Fruit fly (Drosophila melanogaster) S2 (cell line): ENCODE results near the gene Dscam3.

Experiments used
- CG8478 ChIP-seq: fragments of >200 bp; optimal IDR thresholded peaks from 2 replicates; lab custom pipeline; 2018
- CTCF ChIP-seq, 2 experiments: fragments of >200 bp; optimal IDR thresholded peaks; 2 replicates each; lab custom pipeline; 2018

The Dscam3 gene

DNA sequence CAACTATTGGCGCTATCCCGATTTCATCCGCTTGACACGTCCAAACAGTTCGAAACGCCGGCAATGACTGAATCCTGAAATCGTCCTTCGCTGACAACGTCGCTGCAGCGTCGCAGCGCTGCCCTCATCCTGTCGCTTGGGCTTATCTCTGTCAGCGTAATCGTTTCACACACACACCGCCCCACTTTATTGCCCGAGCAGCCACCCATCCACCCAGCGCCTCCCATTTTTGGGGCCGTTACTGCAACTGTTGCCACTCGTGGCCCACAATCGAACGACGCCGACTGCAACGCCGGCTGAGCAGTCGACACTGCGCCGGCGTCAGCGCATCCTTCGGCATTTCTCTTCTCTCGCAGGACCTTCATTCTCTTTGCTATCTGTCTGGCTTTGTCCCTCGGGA, at the start of gene Dscam3:
Gene Dscam3, minus strand, starts transcription at position 69 of the 400 bp plus-strand sequence.
- no peak for TF ChIP-seq CTCF (optimal IDR thresholded peaks at IDR 0.05; lab: Kevin White, UChicago)
- TF ChIP-seq CG8478 (lab: Kevin White, UChicago): no peak

dm6 chr3R:17550827-17551468, 45.5 kb upstream of the Dscam3 start:
- no peak for TF ChIP-seq CTCF (optimal IDR thresholded peaks at IDR 0.05; lab: Kevin White, UChicago)
- no peak for TF ChIP-seq CG8478 (lab: Kevin White, UChicago)

- TF ChIP-seq CTCF (optimal IDR thresholded peaks at IDR 0.05; lab: Kevin White, UChicago) (no peak), CG8478 (lab: Kevin White, UChicago) (no peak)
These were observed 44.5 kb upstream of the Dscam3 start for dm6 chr3R:17549985-17550384.

DNA sequence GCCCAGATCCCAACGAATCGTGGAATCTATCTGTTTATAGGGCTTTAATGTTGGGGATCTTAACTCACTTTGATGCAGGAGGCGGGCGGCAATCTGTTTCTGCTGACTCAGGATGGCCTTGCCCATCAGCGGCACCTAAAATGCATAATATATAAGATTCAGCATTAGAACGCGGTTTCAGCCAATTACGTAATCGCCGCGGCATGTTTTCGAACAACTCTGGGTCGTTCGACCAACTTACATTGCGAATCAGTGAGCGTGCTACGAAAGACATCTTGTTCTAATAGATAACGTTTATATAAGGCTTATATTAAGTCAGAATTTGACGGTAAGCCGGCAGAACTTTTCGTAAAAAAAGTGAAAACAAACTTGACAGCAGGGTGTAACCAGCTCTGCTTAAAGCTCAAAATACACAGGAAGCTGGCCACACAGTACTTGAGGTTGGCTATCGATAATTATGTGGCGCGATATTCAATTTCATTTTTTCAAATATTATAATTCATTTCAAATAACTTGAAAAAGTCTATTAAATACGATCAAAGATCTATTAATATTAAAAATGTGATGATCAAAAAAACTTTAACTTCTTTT, 40.7 kb upstream of the Dscam3 start, which contains the start of gene Prx3:
Gene Prx3, minus strand, starts transcription at position 417 of the 591 bp plus-strand sequence.
- TF ChIP-seq CG8478 (lab: Kevin White, UChicago): no peak
- TF ChIP-seq CTCF (optimal IDR thresholded peaks at IDR 0.05; lab: Kevin White, UChicago): no peak

DNA sequence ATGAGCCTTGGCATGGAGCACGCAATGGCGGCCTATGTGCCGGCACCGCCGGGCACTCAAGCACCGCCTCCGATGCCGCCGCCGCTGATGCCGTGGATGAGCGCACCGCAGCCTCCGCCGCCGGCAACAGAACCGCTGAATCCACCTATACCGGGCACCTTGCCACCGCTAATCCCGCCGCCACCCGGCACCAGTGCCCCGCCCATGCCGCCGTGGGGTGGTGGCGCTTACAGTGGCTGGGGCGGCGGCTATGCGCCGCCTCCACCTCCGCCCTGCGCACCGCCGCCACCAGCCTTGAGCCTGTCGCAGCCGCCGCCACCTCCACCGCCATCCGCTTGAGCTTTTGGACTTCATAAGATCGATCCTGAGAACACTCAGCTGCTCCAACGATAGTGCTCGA, 39.1 kb upstream of the Dscam3 start:
- TF ChIP-seq CTCF (optimal IDR thresholded peaks at IDR 0.05; lab: Kevin White, UChicago): no peak
- no peak for TF ChIP-seq CG8478 (lab: Kevin White, UChicago)

DNA sequence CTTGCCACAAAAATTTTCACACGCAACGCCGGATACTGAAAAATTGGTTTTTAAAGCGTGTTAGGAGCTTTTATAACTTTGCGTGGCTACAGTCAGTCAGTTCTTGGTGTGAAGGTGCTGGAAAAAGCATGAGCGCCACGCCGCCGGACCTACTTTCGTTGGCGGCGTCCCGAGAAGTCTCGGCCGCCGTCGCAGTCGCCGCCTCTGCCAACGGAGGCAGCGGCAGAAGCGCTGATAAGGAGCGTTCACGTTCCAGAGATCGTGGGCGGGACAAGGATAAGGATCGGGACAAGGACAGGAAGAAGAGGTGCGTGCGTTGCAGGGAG, 35.0 kb upstream of the Dscam3 start:
- no peak for TF ChIP-seq CG8478 (lab: Kevin White, UChicago)
- no peak for TF ChIP-seq CTCF (optimal IDR thresholded peaks at IDR 0.05; lab: Kevin White, UChicago)

- TF ChIP-seq CG8478 (lab: Kevin White, UChicago) (no peak), CTCF (optimal IDR thresholded peaks at IDR 0.05; lab: Kevin White, UChicago) (no peak)
These were observed 34.5 kb upstream of the Dscam3 start, which contains the start of gene SF1 for dm6 chr3R:17539789-17540496. TSS of gene SF1 (plus strand) at chr3R:17540421.

DNA sequence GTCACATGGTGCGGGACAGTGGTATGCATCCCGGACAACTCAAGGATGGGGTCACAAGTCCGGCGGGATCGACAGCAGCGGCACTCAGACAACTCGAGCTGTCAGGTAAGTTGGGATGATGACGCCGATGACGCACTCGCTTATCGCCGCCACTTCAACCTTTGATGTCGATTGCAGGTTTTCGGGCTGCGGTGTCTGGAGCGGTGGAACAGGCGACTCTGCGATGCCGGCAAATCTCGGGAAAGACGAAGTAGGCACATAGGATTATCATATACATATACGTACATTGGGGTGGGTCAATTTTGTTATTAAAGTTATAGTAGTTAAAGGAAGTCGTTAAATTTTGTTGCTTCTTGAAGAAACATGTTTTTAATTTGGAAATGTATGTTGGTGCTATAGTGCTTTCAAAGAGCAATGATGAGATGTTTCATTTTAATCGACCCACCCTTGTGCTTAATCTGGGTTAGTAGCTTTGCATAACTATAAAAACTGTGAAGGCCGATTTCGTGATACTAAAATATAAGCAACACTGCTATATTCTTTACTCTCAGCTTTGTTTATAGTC, 31.2 kb upstream of the Dscam3 start:
- TF ChIP-seq CG8478 (lab: Kevin White, UChicago): no peak
- TF ChIP-seq CTCF (optimal IDR thresholded peaks at IDR 0.05; lab: Kevin White, UChicago): no peak

DNA sequence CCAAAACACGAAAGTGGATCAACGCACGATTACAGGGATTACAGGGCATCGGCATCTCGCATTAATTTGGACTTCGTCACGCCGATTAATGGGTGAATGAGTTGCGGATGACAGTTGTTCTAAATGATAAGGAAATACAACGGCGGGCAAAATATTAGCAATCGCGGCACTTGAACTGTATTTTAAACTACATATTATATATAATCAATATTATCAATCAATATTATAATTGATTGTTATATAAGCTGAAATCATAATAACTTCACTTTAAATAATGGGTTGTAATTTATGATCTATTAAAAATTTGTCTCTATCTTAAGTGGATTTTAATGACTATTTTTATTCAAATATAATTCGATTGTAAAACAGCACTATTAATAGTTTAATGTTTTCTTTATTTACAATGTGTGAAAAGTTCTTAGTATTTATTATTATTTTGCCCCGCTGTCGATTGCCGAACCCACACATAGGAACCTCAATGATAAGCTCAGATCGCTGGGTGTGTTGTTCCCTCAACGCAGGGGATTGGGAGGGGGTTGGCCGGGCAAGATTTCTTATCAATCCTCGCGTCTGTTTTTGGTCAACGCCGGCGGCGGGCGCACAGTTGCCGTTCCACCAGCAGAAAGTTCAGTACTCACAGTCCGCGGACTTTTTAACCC, 29.8 kb upstream of the Dscam3 start:
- TF ChIP-seq CTCF (optimal IDR thresholded peaks at IDR 0.05; lab: Kevin White, UChicago) (no peak), CG8478 (lab: Kevin White, UChicago) (no peak)

DNA sequence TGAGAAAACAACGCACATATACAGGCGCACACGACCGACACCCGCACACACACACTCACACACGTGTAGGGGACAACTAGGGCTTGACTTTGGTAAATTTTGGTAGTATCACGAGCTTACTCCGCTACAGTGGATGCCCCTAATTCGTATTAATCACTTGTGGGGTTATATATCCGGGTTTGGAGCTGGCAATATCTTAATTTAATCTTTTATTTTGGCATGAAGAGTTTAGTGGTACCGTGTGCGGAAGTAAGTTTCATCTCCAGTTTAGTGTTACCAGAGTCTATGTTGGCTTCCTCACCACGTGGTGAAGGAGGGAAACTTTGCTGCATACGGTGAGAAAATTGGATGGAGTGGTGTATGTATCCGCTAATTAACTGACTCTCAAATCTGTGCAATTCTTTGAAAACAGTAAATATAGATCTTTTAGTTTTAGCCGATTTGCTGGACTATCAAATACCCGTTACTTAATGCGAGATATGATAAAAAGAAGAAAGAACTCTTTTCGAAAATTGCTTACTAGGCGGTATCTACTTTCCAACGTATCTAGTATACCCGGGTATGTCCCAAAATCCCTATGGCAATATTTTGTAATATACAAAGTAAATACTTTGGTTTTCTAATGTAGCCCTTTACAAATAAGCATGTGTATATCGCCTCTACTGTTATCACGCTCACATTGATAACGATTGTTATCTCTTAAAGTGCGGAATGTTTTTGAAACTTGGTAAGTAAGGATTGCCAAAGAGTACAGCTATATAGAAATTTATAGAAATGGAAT, 29.0 kb upstream of the Dscam3 start, which contains the start of the genes CG5823 and P5cr-2:
Gene CG5823, minus strand, starts transcription at position 263 of the 781 bp plus-strand sequence.
Gene P5cr-2, plus strand, starts transcription at position 491 of the 781 bp plus-strand sequence.
- peak; percentile 55 to 66 for TF ChIP-seq CTCF (optimal IDR thresholded peaks at IDR 0.05; lab: Kevin White, UChicago)
- TF ChIP-seq CG8478 (lab: Kevin White, UChicago): no peak

DNA sequence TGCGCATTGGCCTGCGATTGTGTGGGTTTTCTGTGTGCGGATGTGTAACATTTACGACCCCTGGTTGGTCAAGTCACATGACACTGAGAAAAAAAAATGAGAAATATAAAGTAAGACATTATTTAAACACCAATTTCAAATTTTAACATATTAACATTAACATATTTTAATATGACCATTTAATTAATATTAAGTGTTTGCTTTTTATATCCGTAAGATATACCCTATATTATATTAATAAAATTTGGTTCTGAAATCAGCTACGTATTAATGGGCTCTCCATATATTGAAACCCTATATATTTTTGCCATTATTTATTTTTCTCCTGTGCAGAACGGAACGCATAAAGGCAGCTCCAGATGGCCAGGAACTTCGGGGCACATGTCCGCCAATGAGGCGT, 24.9 kb upstream of the Dscam3 start:
- TF ChIP-seq CTCF (optimal IDR thresholded peaks at IDR 0.05; lab: Kevin White, UChicago) (no peak), CG8478 (lab: Kevin White, UChicago) (no peak)

DNA sequence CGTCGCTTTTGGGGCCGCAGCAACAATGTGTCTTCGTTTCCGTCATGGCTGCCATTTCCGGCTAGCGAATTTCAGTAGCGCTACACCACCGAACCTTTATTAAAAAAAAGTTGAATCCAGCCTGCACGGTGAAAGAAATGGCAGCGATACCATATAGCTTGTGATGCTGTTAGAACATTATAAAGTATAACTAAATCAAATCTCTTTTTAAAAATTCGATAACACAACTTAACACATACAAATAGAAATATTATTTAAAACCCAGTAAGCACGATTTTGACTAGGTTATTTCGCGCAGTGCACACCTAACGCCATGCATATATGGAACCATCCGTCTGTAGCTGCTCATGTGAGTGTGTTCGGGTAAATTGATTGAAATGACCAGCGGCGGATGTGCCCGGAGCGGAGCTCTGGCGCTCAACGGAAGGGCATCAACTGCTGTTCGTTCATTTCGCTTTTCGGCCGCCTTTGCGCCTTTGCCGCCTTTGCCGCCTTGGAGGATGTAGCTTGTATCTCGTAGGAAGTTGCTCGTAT, 20.7 kb upstream of the Dscam3 start:
- TF ChIP-seq CG8478 (lab: Kevin White, UChicago): no peak
- TF ChIP-seq CTCF (optimal IDR thresholded peaks at IDR 0.05; lab: Kevin White, UChicago): no peak

DNA sequence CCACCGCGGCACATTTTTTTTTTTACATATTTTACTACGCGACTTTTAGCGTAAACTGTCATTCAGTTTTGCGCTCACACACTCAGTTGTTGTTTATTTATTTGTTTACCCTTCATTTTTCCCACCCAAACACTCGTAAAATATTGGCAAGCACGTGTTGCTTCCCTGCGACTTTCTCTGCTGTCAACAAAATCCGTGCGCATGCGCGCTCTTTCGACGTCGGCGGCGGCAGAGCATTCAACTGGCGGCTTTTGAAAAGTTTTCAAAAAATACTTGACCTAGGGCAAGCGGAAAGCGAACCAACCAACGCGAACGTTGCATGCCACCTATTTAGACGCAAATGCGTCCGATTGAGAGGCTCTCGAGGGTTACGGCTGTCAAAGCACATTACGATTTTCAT, 1.4 kb upstream of the Dscam3 start:
- no peak for TF ChIP-seq CTCF (optimal IDR thresholded peaks at IDR 0.05; lab: Kevin White, UChicago)
- no peak for TF ChIP-seq CG8478 (lab: Kevin White, UChicago)
